Worm (Caenorhabditis elegans) whole organism, L4 larva: ENCODE measurements around the gene frm-7.
A peak's percentile ranks its signal among the peaks of the same experiment; 100 is the strongest.

ENCODE experiments used
- ama-1 ChIP-seq: fragments of 150-350 bp; optimal IDR thresholded peaks from 2 replicates; lab custom pipeline; 2014; ENCODE audit warnings: inconsistent platforms, mixed read lengths
- lin-38 ChIP-seq: fragments of 200-800 bp; sonication (Bioruptor generic); IDR thresholded peaks from 2 replicates; pipeline ENCODE4 v1.3.6; 2022; ENCODE audit warnings: missing genetic modification reagents, missing genetic modification characterization, missing compliant biosample characterization

DNA sequence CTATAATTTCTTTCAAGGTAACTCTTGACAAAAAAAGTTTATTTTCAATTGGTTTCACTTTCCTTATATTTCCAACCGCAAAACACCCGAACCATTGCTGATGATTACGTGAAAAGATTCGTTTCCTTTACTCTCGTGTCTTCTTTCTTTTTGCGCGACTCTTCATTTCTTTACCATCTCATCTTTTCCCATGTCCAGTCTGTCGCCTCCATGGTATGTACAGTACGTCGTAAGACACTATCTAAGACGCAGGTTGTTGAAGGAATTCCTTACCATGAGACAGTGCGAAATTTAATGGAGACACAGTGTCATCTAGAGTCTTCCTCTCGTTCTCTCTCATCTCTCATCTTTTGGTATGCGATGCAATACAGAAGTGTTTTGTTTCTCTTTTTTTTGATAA lies 2.1 kb upstream of the frm-7 start:
- TF ChIP-seq lin-38 (GFP tag; lab: Robert Waterston, UW) (0 out of 2 replicates have a peak, but pooled peaks have one; percentile 6), ama-1 (no peak)
